Fruit fly (Drosophila melanogaster): ENCODE results near the gene Agpat3.

Agpat3 gene

dm6 chr3L:16356171-16356765, 29.5 kb downstream of the Agpat3 start:
- TF ChIP-seq Mnt (GFP tag; optimal IDR thresholded peaks at IDR 0.05) (peak; percentile 14), CG7101 (tag; optimal IDR thresholded peaks at IDR 0.05) (peak; percentile 13), CG33017 (tag; optimal IDR thresholded peaks at IDR 0.05) (peak; percentile 7), CG12768 (GFP tag; optimal IDR thresholded peaks at IDR 0.05) (peak; percentile 18), kay (GFP tag; ENCODE audit: borderline replicate concordance) (peak; percentile 88), CG7045 (GFP tag; optimal IDR thresholded peaks at IDR 0.05) (no peak), cic (GFP tag; optimal IDR thresholded peaks at IDR 0.05) (no peak)

dm6 chr3L:16354197-16354596, 31.6 kb downstream of the Agpat3 start, which contains the start of gene Pdh:
Pdh (minus strand) TSS chr3L:16354297.
- TF ChIP-seq CG33017 (tag; optimal IDR thresholded peaks at IDR 0.05) = no peak
- TF ChIP-seq bab1 (GFP tag; optimal IDR thresholded peaks at IDR 0.05) = no peak
- no peak for TF ChIP-seq ovo (GFP tag; optimal IDR thresholded peaks at IDR 0.05)
- no peak for TF ChIP-seq Crg-1 (GFP tag; optimal IDR thresholded peaks at IDR 0.05)
- no peak for TF ChIP-seq cic (GFP tag; optimal IDR thresholded peaks at IDR 0.05)
- TF ChIP-seq CG14711 (tag; optimal IDR thresholded peaks at IDR 0.05) = no peak
- TF ChIP-seq CG1620 (GFP tag; optimal IDR thresholded peaks at IDR 0.05) = no peak
- no peak for TF ChIP-seq Hr96 (GFP tag; optimal IDR thresholded peaks at IDR 0.05)
- no peak for TF ChIP-seq CG7101 (tag; optimal IDR thresholded peaks at IDR 0.05)
- TF ChIP-seq toe (GFP tag; optimal IDR thresholded peaks at IDR 0.05) = no peak
- TF ChIP-seq CG12768 (GFP tag; optimal IDR thresholded peaks at IDR 0.05) = no peak
- TF ChIP-seq kay (GFP tag; ENCODE audit: borderline replicate concordance) = no peak

dm6 chr3L:16351770-16352429, 33.9 kb downstream of the Agpat3 start, which contains the start of the genes Golgin104 and Tcs3:
Golgin104 (minus strand) TSS chr3L:16351951.
Tcs3 (plus strand) TSS chr3L:16351991.
- TF ChIP-seq cnc (optimal IDR thresholded peaks at IDR 0.05) (no peak), kay (GFP tag; ENCODE audit: borderline replicate concordance) (no peak), toe (GFP tag; optimal IDR thresholded peaks at IDR 0.05) (no peak), Hr96 (GFP tag; optimal IDR thresholded peaks at IDR 0.05) (no peak), Crg-1 (GFP tag; optimal IDR thresholded peaks at IDR 0.05) (no peak), bab1 (GFP tag; optimal IDR thresholded peaks at IDR 0.05) (peak; percentile 57), CG14711 (tag; optimal IDR thresholded peaks at IDR 0.05) (no peak), cic (GFP tag; optimal IDR thresholded peaks at IDR 0.05) (no peak)

dm6 chr3L:16349686-16350085, 36.1 kb downstream of the Agpat3 start:
- TF ChIP-seq Clk (GFP tag; optimal IDR thresholded peaks at IDR 0.05) (no peak), CG1620 (GFP tag; optimal IDR thresholded peaks at IDR 0.05) (no peak), Mnt (GFP tag; optimal IDR thresholded peaks at IDR 0.05) (no peak), CG11617 (GFP tag; optimal IDR thresholded peaks at IDR 0.05) (no peak), ovo (GFP tag; optimal IDR thresholded peaks at IDR 0.05) (no peak), CG7101 (tag; optimal IDR thresholded peaks at IDR 0.05) (no peak), cnc (optimal IDR thresholded peaks at IDR 0.05) (no peak), Hr96 (GFP tag; optimal IDR thresholded peaks at IDR 0.05) (no peak), CG14711 (tag; optimal IDR thresholded peaks at IDR 0.05) (no peak), kay (GFP tag; ENCODE audit: borderline replicate concordance) (no peak), pad (GFP tag; optimal IDR thresholded peaks at IDR 0.05) (no peak), Crg-1 (GFP tag; optimal IDR thresholded peaks at IDR 0.05) (no peak), bab1 (GFP tag; optimal IDR thresholded peaks at IDR 0.05) (no peak), CG7045 (GFP tag; optimal IDR thresholded peaks at IDR 0.05) (no peak), toe (GFP tag; optimal IDR thresholded peaks at IDR 0.05) (no peak), CG33017 (tag; optimal IDR thresholded peaks at IDR 0.05) (no peak), CG5204 (GFP tag; optimal IDR thresholded peaks at IDR 0.05) (no peak), tj (GFP tag; optimal IDR thresholded peaks at IDR 0.05) (no peak), cic (GFP tag; optimal IDR thresholded peaks at IDR 0.05) (no peak), CG12768 (GFP tag; optimal IDR thresholded peaks at IDR 0.05) (no peak)

DNA sequence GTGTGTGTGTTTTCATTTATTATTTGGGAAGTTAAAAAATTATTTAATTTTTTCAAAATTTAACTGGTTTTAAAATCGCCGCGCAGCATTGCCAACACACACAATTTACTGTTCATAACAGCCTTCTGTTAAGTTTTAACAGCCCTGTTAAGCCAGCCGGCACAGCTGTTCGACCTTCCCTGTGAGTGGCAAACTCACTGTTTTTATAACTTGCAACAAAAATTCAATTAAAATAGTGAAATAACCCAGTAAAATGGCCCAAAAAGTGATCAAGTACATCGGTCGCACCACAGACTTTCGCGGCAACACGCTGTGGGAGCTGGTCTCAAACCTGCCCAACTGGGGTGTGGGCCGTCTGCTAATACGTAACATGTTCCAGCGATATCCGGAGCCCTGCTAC, 37.8 kb downstream of the Agpat3 start, which contains the start of gene mRpS34:
Gene mRpS34, plus strand, starts transcription at position 161 of the 400 bp plus-strand sequence.
- TF ChIP-seq kay (GFP tag; ENCODE audit: borderline replicate concordance) (no peak), Hr96 (GFP tag; optimal IDR thresholded peaks at IDR 0.05) (no peak), cnc (optimal IDR thresholded peaks at IDR 0.05) (no peak), Clk (GFP tag; optimal IDR thresholded peaks at IDR 0.05) (no peak), CG7045 (GFP tag; optimal IDR thresholded peaks at IDR 0.05) (no peak), CG5204 (GFP tag; optimal IDR thresholded peaks at IDR 0.05) (no peak), tj (GFP tag; optimal IDR thresholded peaks at IDR 0.05) (no peak), CG7101 (tag; optimal IDR thresholded peaks at IDR 0.05) (no peak), cic (GFP tag; optimal IDR thresholded peaks at IDR 0.05) (no peak), pad (GFP tag; optimal IDR thresholded peaks at IDR 0.05) (no peak), CG33017 (tag; optimal IDR thresholded peaks at IDR 0.05) (no peak)

dm6 chr3L:16346023-16346422, 39.7 kb downstream of the Agpat3 start, which contains the start of gene CG33257:
CG33257 (plus strand) TSS chr3L:16346323.
- no peak for TF ChIP-seq CG12768 (GFP tag; optimal IDR thresholded peaks at IDR 0.05)
- TF ChIP-seq pad (GFP tag; optimal IDR thresholded peaks at IDR 0.05) = no peak
- TF ChIP-seq bab1 (GFP tag; optimal IDR thresholded peaks at IDR 0.05) = no peak
- no peak for TF ChIP-seq CG14711 (tag; optimal IDR thresholded peaks at IDR 0.05)
- no peak for TF ChIP-seq CG7045 (GFP tag; optimal IDR thresholded peaks at IDR 0.05)
- no peak for TF ChIP-seq ovo (GFP tag; optimal IDR thresholded peaks at IDR 0.05)
- TF ChIP-seq CG1620 (GFP tag; optimal IDR thresholded peaks at IDR 0.05) = no peak
- no peak for TF ChIP-seq CG5204 (GFP tag; optimal IDR thresholded peaks at IDR 0.05)
- TF ChIP-seq CG33017 (tag; optimal IDR thresholded peaks at IDR 0.05) = no peak

Data from whole organism, adult.